Fruit fly (Drosophila melanogaster) S2 (cell line): ENCODE measurements around the gene org-1.

Experiments used
- CG8478 ChIP-seq: fragments of >200 bp; optimal IDR thresholded peaks from 2 replicates; lab custom pipeline; 2018
- CTCF ChIP-seq, 2 experiments: fragments of >200 bp; optimal IDR thresholded peaks; 2 replicates each; lab custom pipeline; 2018

org-1 gene

DNA sequence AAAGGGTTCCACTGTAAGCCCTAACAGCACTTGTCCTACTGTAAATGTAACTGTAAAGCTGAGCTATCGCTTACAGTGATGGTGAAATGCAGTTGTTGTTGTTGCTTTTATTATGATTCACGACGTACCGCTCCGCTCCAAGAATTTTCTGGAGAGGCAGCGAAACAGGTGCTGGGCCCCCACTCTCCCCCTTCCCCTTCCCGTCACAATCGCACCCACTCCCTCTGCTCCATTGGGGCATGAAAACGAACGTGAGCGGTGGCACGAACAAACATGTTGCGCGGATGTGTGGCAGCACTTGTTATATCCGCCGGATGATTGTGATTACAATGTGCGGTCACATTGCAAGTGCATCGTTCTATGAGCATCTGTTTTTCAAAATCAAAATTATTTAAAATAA, 35.3 kb downstream of the org-1 start:
- TF ChIP-seq CTCF (optimal IDR thresholded peaks at IDR 0.05; lab: Kevin White, UChicago) (no peak), CG8478 (lab: Kevin White, UChicago) (no peak)

DNA sequence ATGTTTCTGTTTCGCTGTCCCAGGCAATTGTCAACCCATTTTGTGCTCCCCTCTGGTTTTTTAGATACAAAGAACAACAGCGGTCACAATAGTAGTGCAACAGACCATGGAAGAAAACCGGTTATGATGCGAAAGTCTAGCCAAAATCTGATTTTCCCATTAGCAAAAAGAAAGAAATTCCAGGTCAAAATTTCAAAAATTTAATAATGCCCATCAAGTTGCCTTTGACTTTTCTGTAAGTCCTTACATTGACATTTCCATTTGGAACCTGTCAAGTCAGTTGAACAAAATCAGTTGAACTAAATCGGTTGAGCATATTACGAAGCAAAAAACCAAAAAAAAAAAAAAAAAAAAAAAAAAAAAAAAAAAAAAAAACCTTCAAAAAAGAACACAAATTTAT, 37.9 kb downstream of the org-1 start:
- TF ChIP-seq CG8478 (lab: Kevin White, UChicago) (no peak), CTCF (optimal IDR thresholded peaks at IDR 0.05; lab: Kevin White, UChicago) (no peak)

DNA sequence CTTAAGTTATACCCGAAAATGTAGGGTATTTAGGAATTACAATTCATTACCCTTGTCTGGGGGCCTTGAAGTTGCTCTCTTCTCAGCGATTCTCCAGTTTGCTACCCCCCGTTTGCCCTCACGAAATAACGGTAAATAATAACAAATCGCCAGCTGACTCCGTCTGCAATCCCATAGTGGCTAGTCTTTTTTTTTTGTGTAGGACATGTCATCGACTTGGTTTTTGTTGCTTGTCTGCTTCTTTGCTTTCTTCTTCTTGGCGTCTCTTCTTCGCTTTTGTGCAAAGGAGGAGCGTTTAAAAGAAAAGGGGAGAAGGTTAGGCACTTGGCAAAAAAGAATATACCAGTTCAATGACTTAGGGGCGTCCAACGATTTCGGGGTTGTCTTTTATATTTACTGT, 38.7 kb downstream of the org-1 start:
- TF ChIP-seq CTCF (optimal IDR thresholded peaks at IDR 0.05; lab: Kevin White, UChicago) (no peak), CG8478 (lab: Kevin White, UChicago) (no peak)

DNA sequence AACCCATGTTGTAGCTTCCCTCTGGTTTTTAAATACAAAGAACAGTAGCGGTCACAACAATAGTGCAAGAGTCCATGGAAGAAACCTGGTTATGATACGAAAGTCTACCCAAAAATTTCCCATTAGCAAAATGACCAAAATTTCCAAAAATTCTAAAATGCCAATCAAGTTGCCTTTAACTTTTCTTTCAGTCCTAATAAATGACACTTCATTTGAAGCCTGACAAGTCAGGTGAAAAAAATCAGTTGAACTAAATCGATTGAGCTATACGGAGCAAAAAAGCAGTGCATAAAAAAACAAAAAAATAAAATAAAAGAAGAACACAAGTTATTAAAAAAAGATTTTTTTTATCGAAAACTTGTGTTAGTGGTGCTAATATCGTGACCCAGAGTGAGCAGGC, 39.3 kb downstream of the org-1 start:
- TF ChIP-seq CTCF (optimal IDR thresholded peaks at IDR 0.05; lab: Kevin White, UChicago), result no peak

DNA sequence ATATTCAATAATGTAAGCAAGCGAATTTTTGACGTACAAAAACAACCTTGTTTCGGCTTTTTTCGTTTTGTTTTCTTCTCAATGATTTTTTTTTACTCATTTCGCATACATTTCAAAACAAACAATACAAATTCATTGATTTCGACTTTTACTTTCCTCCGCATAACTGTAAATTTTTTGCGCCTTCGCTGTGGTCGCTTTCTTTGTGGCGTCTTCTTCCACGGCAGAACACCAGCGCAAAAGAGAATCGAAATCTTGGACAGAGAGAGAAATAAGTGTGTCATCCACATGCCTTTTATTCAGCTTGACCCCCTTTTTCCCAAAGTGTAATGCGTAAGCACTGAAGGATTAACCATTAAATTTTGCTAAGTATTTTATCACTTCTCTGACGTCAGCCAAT, 40.5 kb downstream of the org-1 start:
- TF ChIP-seq CG8478 (lab: Kevin White, UChicago) (no peak), CTCF (optimal IDR thresholded peaks at IDR 0.05; lab: Kevin White, UChicago) (no peak)

DNA sequence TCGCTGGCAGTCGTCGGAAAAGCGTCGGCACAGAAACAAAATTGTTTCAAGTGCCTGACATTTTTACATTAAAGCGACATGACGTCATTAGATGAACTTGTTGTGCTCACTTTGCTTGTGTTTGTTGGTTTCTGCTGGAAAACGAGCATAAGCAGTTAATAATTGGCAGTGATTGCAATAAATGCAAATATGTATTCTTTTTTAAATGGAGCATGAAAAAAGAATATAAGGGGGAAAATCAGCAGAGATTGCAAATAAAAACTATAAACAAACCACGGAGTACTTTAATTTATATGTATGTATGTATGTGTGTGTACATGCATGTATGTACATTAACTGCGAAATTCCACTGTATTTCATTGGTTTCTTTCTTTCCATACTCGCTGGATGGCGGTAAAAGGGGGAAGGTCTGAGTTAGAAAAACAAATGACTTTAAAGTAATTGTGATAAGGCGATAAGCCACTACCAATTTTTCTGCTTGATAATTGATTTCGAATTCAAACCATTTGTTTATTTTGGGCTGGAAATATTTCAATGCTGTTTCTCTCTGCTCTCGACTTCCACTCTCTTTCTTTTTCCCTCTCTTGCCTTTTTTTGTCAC, 41.3 kb downstream of the org-1 start:
- TF ChIP-seq CG8478 (lab: Kevin White, UChicago) (no peak), CTCF (optimal IDR thresholded peaks at IDR 0.05; lab: Kevin White, UChicago) (no peak)

DNA sequence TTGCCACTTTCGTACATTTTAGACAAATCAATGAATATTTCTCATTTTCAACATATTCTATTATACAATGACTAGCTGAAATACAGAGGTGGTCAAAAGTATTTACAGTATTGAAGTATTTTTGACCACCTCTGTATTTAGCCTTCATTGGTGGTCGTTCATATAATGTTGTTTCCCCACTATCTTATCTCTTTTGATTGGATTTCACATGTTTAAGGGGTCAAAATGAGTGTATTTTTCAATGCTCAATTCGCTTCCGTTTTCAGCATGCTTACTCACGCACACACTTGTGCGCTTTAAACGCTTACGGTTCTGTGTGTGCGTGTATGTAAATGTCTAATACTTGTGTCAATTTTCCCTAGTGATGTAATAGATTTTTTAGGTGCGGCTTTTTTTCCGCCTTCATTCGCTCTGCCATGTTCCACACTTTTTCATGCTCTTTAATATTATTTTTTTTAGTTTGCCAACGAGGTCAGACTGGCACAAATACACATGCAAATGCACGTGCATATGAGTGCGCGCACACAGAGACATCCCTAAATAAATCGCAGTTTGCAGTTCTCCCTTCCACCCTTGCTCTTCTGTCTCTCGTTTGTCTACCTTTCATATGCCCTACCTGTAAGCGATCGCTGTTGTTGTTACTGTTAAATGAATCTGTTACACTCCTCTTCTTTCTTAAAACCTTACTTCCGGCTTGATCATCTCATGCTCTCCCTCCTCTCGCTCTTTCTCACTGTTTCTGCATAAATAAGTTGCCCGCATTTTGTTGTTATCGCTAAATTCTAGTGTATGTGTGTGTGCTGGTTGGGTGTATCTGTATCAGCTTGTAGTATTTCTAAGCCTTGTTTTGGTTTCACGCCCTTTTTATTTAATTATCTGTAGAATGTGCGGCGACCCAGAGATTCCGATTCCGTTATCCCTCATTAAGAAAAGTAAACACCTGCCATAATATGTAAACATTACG, 42.4 kb downstream of the org-1 start:
- TF ChIP-seq CG8478 (lab: Kevin White, UChicago) (no peak), CTCF (optimal IDR thresholded peaks at IDR 0.05; lab: Kevin White, UChicago) (no peak)

DNA sequence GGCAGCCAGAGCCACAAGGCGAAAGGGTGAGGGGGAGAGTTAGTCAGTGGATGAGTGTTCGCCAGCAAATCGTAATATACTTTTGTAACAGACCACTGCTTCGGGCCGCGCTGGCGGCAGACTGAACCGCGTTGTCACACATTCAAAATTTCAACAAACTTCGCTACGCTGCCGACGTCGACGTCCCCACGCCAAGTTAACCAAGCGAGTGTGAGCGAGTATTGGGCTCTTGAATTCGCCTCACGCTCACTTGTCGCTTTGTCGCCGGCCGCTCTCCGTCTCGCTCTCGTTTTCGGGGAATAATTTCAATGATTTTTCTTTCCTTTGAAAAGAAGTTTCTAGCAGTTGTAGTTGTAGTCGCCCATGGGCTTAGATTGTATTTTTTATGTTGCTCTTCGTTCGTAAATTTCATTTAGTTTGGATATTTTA, 43.3 kb downstream of the org-1 start, which contains the start of gene lawc:
Gene lawc (minus strand): TSS at position 127 of the 429 bp plus-strand sequence.
- no peak for TF ChIP-seq CTCF (optimal IDR thresholded peaks at IDR 0.05; lab: Kevin White, UChicago)
- no peak for TF ChIP-seq CG8478 (lab: Kevin White, UChicago)

DNA sequence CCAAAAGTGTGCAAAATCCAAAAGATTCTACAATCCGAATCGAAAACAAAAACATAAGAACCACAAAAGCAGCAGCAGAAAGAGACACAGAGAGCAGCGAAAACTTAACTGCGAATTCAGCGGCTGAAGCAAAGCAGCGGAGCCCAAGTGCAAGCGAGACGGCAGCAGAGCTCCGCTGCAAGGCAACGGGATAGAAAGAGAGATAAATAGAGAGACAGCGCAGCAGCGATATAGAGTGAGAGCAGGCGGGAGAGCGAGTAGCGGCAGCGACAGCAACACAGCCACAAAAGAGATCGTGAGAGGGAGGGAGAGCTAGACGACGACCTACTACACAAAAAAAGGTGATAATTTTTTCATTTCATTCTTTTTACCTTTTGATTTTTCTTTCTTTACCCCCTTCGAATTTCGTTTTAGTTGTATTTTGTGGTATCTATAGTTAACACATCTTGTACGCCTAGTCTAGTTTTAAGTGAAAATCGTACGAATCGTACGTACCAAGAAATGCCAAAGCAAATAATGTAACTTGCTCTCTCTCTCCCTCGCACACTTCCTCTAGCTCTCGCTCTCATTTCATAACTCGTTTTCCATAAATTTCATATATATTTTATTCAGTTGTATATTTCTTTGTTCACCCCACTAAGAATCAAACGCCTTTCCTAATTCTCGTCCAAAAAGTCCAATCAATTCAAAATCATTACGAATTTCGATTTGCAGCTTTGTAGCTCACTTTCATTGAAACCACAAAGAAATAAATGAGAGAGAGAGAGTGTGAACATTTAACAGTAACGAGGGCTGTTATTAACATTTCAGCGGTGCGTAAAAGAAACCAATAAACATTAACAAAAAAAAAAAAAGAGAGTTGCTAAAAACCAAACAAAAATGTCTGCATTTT, 44.3 kb downstream of the org-1 start:
- TF ChIP-seq CTCF (optimal IDR thresholded peaks at IDR 0.05; lab: Kevin White, UChicago), result no peak

DNA sequence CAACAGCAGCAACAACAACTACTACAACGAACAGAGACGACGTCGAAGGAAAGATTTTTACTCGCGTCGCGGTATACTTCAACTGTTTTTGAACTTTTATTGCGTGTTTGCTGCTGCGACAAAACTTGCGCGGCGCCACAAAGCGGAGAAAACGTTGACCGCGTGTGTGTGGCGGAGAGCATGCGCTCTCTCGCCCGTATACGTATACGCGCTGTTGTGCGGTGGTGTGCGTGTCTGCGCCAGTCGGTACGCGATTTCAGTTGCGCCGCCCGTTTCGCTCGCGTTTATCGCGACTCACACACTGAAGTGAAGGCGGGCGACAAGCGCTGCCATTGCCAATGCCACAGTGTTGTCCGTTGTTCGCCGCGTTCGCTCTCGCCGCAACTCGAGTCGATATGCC, 45.1 kb downstream of the org-1 start:
- TF ChIP-seq CTCF (optimal IDR thresholded peaks at IDR 0.05; lab: Kevin White, UChicago) (no peak), CG8478 (lab: Kevin White, UChicago) (no peak)

DNA sequence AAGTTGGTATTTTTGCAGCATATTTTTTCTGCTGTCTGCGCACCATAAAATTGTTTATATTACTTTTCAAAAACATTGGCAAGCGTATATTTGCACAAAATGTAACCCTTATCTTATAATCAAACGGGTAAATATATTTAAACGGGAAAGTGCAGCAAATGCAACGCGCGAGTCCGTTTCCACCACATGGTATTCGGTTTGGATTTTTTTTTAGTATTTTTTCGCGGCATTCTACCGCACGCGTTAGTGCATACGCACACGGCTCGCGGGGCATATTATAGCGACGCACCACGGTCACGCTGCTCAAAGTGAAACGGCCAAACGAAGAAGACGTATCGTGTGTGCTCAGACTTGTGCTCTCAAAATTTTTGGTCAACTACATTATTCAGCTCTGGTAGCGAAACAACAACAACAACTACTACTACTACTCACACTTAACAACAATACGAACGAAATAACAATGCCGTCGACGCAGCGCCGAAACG, 45.9 kb downstream of the org-1 start, which contains the start of gene Trf2:
Gene Trf2 (plus strand): TSS at position 302 of the 485 bp plus-strand sequence.
- TF ChIP-seq CTCF (optimal IDR thresholded peaks at IDR 0.05; lab: Kevin White, UChicago), result no peak

DNA sequence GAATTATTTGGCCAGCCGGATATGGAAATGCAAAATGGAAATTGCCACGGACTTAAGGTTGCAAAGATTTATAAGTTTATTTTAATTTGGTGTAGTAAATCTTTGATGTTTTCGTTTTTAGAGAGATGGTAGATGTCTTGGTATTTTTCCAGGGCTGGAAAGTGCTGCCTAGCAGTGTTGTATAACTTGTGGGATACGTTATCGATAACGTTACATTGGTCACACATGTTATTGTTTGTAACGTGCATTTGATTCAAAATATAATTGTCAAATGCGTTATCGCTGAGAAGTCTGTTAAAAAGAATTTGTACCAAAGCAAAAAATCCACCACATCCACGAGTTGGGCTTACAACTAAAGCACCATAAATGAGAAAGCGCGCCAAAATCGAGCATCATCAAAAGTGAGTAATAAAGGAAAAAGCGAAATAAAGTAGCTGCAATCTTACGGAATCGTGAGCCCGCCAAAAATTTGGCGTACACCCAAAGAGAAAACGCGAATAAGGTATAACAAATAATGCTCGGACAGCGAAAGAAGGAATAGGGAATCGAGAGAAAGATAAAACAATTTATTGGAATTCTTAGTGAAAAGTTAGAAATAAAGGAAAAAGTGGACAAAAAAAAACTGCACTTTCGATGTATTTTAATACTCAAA, 47.6 kb downstream of the org-1 start, which contains the start of gene PIG-T:
Gene PIG-T (minus strand): TSS at position 140 of the 652 bp plus-strand sequence.
- TF ChIP-seq CG8478 (lab: Kevin White, UChicago), result no peak
- no peak for TF ChIP-seq CTCF (optimal IDR thresholded peaks at IDR 0.05; lab: Kevin White, UChicago)

DNA sequence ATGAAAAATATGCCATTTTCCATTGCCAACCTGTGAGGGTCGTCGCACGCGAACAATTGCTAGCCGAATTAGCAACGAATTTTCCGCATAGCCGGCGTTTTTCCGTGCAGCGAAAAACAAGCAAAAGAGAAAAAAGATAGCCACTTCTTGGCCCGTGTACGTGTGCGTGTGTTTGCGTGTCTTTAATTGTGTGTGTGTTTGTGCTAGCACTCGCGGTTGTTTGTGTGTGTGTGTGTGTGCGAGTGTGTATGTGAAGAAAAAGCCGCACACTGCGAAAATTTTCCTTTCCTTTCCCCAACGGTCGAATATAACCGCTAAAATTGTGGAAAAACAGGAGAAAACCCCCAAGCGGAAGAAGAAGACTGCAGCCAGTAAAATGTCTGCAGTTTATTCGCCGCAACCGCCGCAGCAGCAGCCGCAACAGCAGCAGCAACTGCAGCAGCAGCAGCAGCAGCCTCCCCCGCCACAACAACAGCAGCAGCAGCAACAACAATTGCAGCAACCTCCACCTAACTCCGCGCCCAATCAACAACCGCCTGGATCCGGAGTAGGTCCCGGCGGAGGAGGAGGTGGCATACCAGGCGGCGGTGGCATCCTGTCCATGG, 55.7 kb downstream of the org-1 start:
- TF ChIP-seq CTCF (optimal IDR thresholded peaks at IDR 0.05; lab: Kevin White, UChicago), result no peak
- no peak for TF ChIP-seq CG8478 (lab: Kevin White, UChicago)
